Fruit fly (Drosophila melanogaster) whole organism, embryonic: Measurements from ENCODE around the gene CG8372.

Experiments
- CG11093 ChIP-seq: fragments of 200-800 bp; sonication (Bioruptor generic); IDR thresholded peaks from 3 replicates; pipeline ENCODE4 v1.3.6; 2022; ENCODE audit warnings: missing biosample characterization, missing genetic modification characterization
- CG11456 ChIP-seq: fragments of 200-800 bp; sonication (Bioruptor generic); IDR thresholded peaks from 3 replicates; pipeline ENCODE4 v1.3.6; 2022; ENCODE audit warnings: missing biosample characterization, missing genetic modification characterization
- CG12155 ChIP-seq: fragments of 200-800 bp; sonication (Bioruptor generic); optimal IDR thresholded peaks from 3 replicates; lab custom pipeline; 2016; ENCODE audit warnings: missing biosample characterization, missing genetic modification characterization
- CG12299 ChIP-seq: fragments of 200-800 bp; sonication (Bioruptor generic); optimal IDR thresholded peaks from 2 replicates; lab custom pipeline; 2018; ENCODE audit warnings: missing biosample characterization, mild to moderate bottlenecking, missing genetic modification characterization
- CG12769 ChIP-seq: fragments of 200-800 bp; sonication (Bioruptor generic); optimal IDR thresholded peaks from 2 replicates; lab custom pipeline; 2019; ENCODE audit warnings: missing biosample characterization, mild to moderate bottlenecking, missing genetic modification characterization, moderate library complexity
- CG14710 ChIP-seq: fragments of 200-800 bp; sonication (Bioruptor generic); optimal IDR thresholded peaks from 3 replicates; lab custom pipeline; 2019; ENCODE audit warnings: missing biosample characterization, mild to moderate bottlenecking, missing genetic modification characterization, moderate library complexity
- CG15479 ChIP-seq: fragments of 200-800 bp; sonication (Bioruptor generic); optimal IDR thresholded peaks from 3 replicates; lab custom pipeline; 2019; ENCODE audit warnings: missing biosample characterization, mild to moderate bottlenecking, missing genetic modification characterization, moderate library complexity
- CG17328 ChIP-seq: fragments of 200-800 bp; sonication (Bioruptor generic); IDR thresholded peaks from 2 replicates; pipeline ENCODE4 v1.3.6; 2022; ENCODE audit warnings: missing biosample characterization, missing genetic modification characterization
- CG17385 ChIP-seq: fragments of 200-800 bp; sonication (Bioruptor generic); optimal IDR thresholded peaks from 3 replicates; lab custom pipeline; 2018; ENCODE audit warnings: missing biosample characterization, mild to moderate bottlenecking, missing genetic modification characterization
- CG2120 ChIP-seq: fragments of 200-800 bp; sonication (Bioruptor generic); optimal IDR thresholded peaks from 3 replicates; lab custom pipeline; 2016; ENCODE audit warnings: missing biosample characterization, missing genetic modification characterization
- CG2129 ChIP-seq: fragments of 200-800 bp; sonication (Bioruptor generic); IDR thresholded peaks from 2 replicates; pipeline ENCODE4 v1.3.6; 2022; ENCODE audit warnings: missing biosample characterization, missing genetic modification characterization; ENCODE audit not compliant: partially characterized antibody
- CG34376 ChIP-seq: fragments of 200-800 bp; sonication (Bioruptor generic); optimal IDR thresholded peaks from 2 replicates; lab custom pipeline; 2018; ENCODE audit warnings: missing biosample characterization, mild to moderate bottlenecking, missing genetic modification characterization
- CG42726 ChIP-seq: fragments of 200-800 bp; sonication (Bioruptor generic); IDR thresholded peaks from 2 replicates; pipeline ENCODE4 v1.3.6; 2022; ENCODE audit warnings: missing biosample characterization, missing genetic modification characterization; ENCODE audit not compliant: partially characterized antibody
- CG6654 ChIP-seq: fragments of 200-800 bp; sonication (Bioruptor generic); optimal IDR thresholded peaks from 2 replicates; lab custom pipeline; 2017; ENCODE audit warnings: missing biosample characterization, mild to moderate bottlenecking, missing genetic modification characterization
- CG7987 ChIP-seq: fragments of 200-800 bp; sonication (Bioruptor generic); optimal IDR thresholded peaks from 2 replicates; lab custom pipeline; 2018; ENCODE audit warnings: missing biosample characterization, mild to moderate bottlenecking, missing genetic modification characterization, moderate library complexity
- CG8290 ChIP-seq, 3 experiments: fragments of 200-800 bp; sonication (Bioruptor generic); optimal IDR thresholded peaks; 2 replicates each; lab custom pipeline; 2016 to 2019; ENCODE audit warnings: missing biosample characterization in 3 of 3, missing genetic modification characterization in 3 of 3, mild to moderate bottlenecking in 2 of 3, moderate library complexity in 1 of 3
- CG8765 ChIP-seq: fragments of 200-800 bp; sonication (Bioruptor generic); IDR thresholded peaks from 2 replicates; pipeline ENCODE4 v1.3.6; 2022; ENCODE audit warnings: missing biosample characterization, missing genetic modification characterization
- CG9797 ChIP-seq: fragments of 200-800 bp; sonication (Bioruptor generic); optimal IDR thresholded peaks from 3 replicates; lab custom pipeline; 2018; ENCODE audit warnings: missing biosample characterization, mild to moderate bottlenecking, missing genetic modification characterization
- CoRest ChIP-seq: fragments of 200-800 bp; sonication (Bioruptor generic); optimal IDR thresholded peaks from 3 replicates; lab custom pipeline; 2018; ENCODE audit warnings: missing biosample characterization, mild to moderate bottlenecking, missing genetic modification characterization, moderate library complexity
- E2f1 ChIP-seq: fragments of 200-800 bp; sonication (Bioruptor generic); IDR thresholded peaks from 2 replicates; pipeline ENCODE4 v1.3.6; 2022; ENCODE audit warnings: missing biosample characterization, missing genetic modification characterization
- Elba2 ChIP-seq: fragments of 200-800 bp; sonication (Bioruptor generic); optimal IDR thresholded peaks from 3 replicates; lab custom pipeline; 2016; ENCODE audit warnings: missing biosample characterization, missing genetic modification characterization
- Fer1 ChIP-seq: fragments of 200-800 bp; sonication (Bioruptor generic); optimal IDR thresholded peaks from 2 replicates; lab custom pipeline; 2017; ENCODE audit warnings: missing biosample characterization, mild to moderate bottlenecking, missing genetic modification characterization
- Hmx ChIP-seq: fragments of 200-800 bp; sonication (Bioruptor generic); optimal IDR thresholded peaks from 2 replicates; lab custom pipeline; 2016; ENCODE audit warnings: missing biosample characterization, missing genetic modification characterization
- Hr39 ChIP-seq: fragments of >200 bp; optimal IDR thresholded peaks from 2 replicates; lab custom pipeline; 2017
- Hr78 ChIP-seq, 2 experiments: fragments of 200-800 bp in 1 of 2; fragments of >200 bp in 1 of 2; sonication (Bioruptor generic) in 1 of 2; optimal IDR thresholded peaks; 2 replicates each; lab custom pipeline; 2017 to 2019; ENCODE audit warnings: missing biosample characterization in 2 of 2, missing genetic modification characterization in 2 of 2, mild to moderate bottlenecking in 1 of 2, moderate library complexity in 1 of 2
- NK7.1 ChIP-seq: fragments of 200-800 bp; sonication (Bioruptor generic); optimal IDR thresholded peaks from 3 replicates; lab custom pipeline; 2016; ENCODE audit warnings: missing biosample characterization, missing genetic modification characterization
- Nf-YA ChIP-seq: fragments of 200-800 bp; sonication (Bioruptor generic); IDR thresholded peaks from 2 replicates; pipeline ENCODE4 v1.3.6; 2022; ENCODE audit warnings: missing biosample characterization, missing genetic modification characterization
- Oli ChIP-seq: fragments of 200-800 bp; sonication (Bioruptor generic); optimal IDR thresholded peaks from 2 replicates; lab custom pipeline; 2018; ENCODE audit warnings: missing biosample characterization, mild to moderate bottlenecking, missing genetic modification characterization, moderate library complexity
- Sry-β ChIP-seq: fragments of 200-800 bp; sonication (Bioruptor generic); optimal IDR thresholded peaks from 2 replicates; lab custom pipeline; 2018; ENCODE audit warnings: missing biosample characterization, mild to moderate bottlenecking, missing genetic modification characterization, moderate library complexity
- ab ChIP-seq: fragments of 200-800 bp; sonication (Bioruptor generic); optimal IDR thresholded peaks from 2 replicates; lab custom pipeline; 2016; ENCODE audit warnings: missing biosample characterization, missing genetic modification characterization
- chif ChIP-seq, 2 experiments: fragments of 200-800 bp; sonication (Bioruptor generic); optimal IDR thresholded peaks; 3 replicates each; lab custom pipeline; 2016; ENCODE audit warnings: missing biosample characterization in 2 of 2, missing genetic modification characterization in 2 of 2
- chn ChIP-seq: fragments of 200-800 bp; sonication (Bioruptor generic); optimal IDR thresholded peaks from 2 replicates; lab custom pipeline; 2016; ENCODE audit warnings: missing biosample characterization, missing genetic modification characterization
- croc ChIP-seq: fragments of 200-800 bp; sonication (Bioruptor generic); conservative IDR thresholded peaks from 3 replicates; pipeline ENCODE4 v1.3.6; 2022; ENCODE audit warnings: missing biosample characterization, missing genetic modification characterization
- danr ChIP-seq: fragments of 200-800 bp; sonication (Bioruptor generic); IDR thresholded peaks from 2 replicates; pipeline ENCODE4 v1.3.6; 2022; ENCODE audit warnings: missing biosample characterization, missing genetic modification characterization
- dysf ChIP-seq: fragments of 200-800 bp; sonication (Bioruptor generic); IDR thresholded peaks from 3 replicates; pipeline ENCODE4 v1.3.6; 2022; ENCODE audit warnings: missing biosample characterization, missing genetic modification characterization
- eyg ChIP-seq: fragments of 200-800 bp; sonication (Bioruptor generic); optimal IDR thresholded peaks from 3 replicates; lab custom pipeline; 2016; ENCODE audit warnings: missing biosample characterization, missing genetic modification characterization
- fru ChIP-seq: fragments of >200 bp; optimal IDR thresholded peaks from 2 replicates; lab custom pipeline; 2017
- fu2 ChIP-seq: fragments of 200-800 bp; sonication (Bioruptor generic); optimal IDR thresholded peaks from 2 replicates; lab custom pipeline; 2016; ENCODE audit warnings: missing biosample characterization, missing genetic modification characterization
- gfzf ChIP-seq: fragments of 200-800 bp; sonication (Bioruptor generic); optimal IDR thresholded peaks from 2 replicates; lab custom pipeline; 2016; ENCODE audit warnings: missing biosample characterization, mild to moderate bottlenecking, missing genetic modification characterization, moderate library complexity
- hb ChIP-seq: fragments of 200-800 bp; sonication (Bioruptor generic); IDR thresholded peaks from 3 replicates; pipeline ENCODE4 v1.3.6; 2022; ENCODE audit warnings: missing biosample characterization, missing genetic modification characterization; ENCODE audit not compliant: partially characterized antibody
- insv ChIP-seq, 2 experiments: fragments of 200-800 bp; sonication (Bioruptor generic); optimal IDR thresholded peaks; 3 replicates each; lab custom pipeline; 2016 to 2018; ENCODE audit warnings: missing biosample characterization in 2 of 2, missing genetic modification characterization in 2 of 2
- klu ChIP-seq: fragments of 200-800 bp; sonication (Bioruptor generic); IDR thresholded peaks from 2 replicates; pipeline ENCODE4 v1.3.6; 2022; ENCODE audit warnings: missing biosample characterization, missing genetic modification characterization
- nerfin-2 ChIP-seq: fragments of 200-800 bp; sonication (Bioruptor generic); IDR thresholded peaks from 2 replicates; pipeline ENCODE4 v1.3.6; 2022; ENCODE audit warnings: missing biosample characterization, missing genetic modification characterization; ENCODE audit not compliant: partially characterized antibody
- pfk ChIP-seq: fragments of 200-800 bp; sonication (Bioruptor generic); optimal IDR thresholded peaks from 2 replicates; lab custom pipeline; 2018; ENCODE audit warnings: missing biosample characterization, mild to moderate bottlenecking, missing genetic modification characterization, moderate library complexity
- pnt ChIP-seq: fragments of 200-800 bp; sonication (Bioruptor generic); optimal IDR thresholded peaks from 3 replicates; lab custom pipeline; 2016; ENCODE audit warnings: missing biosample characterization, missing genetic modification characterization
- psq ChIP-seq: fragments of 200-800 bp; sonication (Bioruptor generic); optimal IDR thresholded peaks from 2 replicates; lab custom pipeline; 2017; ENCODE audit warnings: missing biosample characterization, missing genetic modification characterization
- ro ChIP-seq: fragments of 200-800 bp; sonication (Bioruptor generic); IDR thresholded peaks from 2 replicates; pipeline ENCODE4 v1.3.6; 2022; ENCODE audit warnings: missing biosample characterization, missing genetic modification characterization
- slou ChIP-seq: fragments of 200-800 bp; sonication (Bioruptor generic); optimal IDR thresholded peaks from 3 replicates; lab custom pipeline; 2016; ENCODE audit warnings: missing biosample characterization, missing genetic modification characterization
- stwl ChIP-seq: fragments of 200-800 bp; sonication (Bioruptor generic); optimal IDR thresholded peaks from 3 replicates; lab custom pipeline; 2018; ENCODE audit warnings: missing biosample characterization, mild to moderate bottlenecking, missing genetic modification characterization, moderate library complexity
- tin ChIP-seq: fragments of 200-800 bp; sonication (Bioruptor generic); optimal IDR thresholded peaks from 3 replicates; lab custom pipeline; 2016; ENCODE audit warnings: missing biosample characterization, missing genetic modification characterization

The CG8372 gene

DNA sequence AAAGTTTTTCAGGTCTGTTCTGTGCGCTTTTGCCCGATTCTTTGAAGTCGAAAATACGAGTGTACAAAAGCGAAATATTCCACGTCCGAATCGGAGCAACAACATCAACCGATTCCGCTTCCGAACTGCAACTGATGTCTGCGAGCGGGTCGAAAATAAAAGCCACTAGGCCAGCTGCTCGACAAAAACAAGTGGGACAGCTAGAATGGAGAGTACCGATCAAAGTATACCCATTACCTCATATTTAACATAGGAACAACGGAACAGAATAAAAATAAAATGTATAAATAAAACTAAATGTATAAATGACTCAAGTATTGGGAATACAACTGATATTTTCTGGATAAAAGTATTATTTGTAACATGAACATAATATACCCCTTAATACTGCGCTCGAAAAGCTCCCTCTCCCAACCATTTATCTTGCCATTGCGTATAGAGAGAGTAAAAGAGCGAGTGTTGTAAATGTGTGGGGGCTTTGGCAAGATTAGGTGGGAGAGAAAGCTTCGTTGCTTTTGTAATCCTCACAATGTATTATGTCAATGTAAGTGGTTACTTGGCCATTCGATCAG lies 7.6 kb downstream of the CG8372 start, which contains the start of gene SLC5A11 (continued):
- TF ChIP-seq eyg (GFP tag; lab: Kevin White, UChicago) = peak; percentile 96
- no peak for TF ChIP-seq nerfin-2
- TF ChIP-seq Fer1 = peak; percentile 99
- peak; percentile 19 for TF ChIP-seq CG9797 (GFP tag; lab: Kevin White, UChicago)
- peak; percentile 93 for TF ChIP-seq CG11093
- peak; percentile 68 for TF ChIP-seq fu2 (GFP tag; lab: Kevin White, UChicago)
- peak; percentile 99 for TF ChIP-seq CG34376 (GFP tag; lab: Kevin White, UChicago)
- TF ChIP-seq hb (GFP tag; lab: Robert Waterston, UW) = no peak
- peak; percentile 96 for TF ChIP-seq CG11456
- TF ChIP-seq croc (GFP tag; lab: Robert Waterston, UW) = peak; percentile 97
- TF ChIP-seq CG8290 (GFP tag; optimal IDR thresholded peaks at IDR 0.05; lab: Kevin White, UChicago) = peak; percentile 93
- TF ChIP-seq CG8290 (tag; optimal IDR thresholded peaks at IDR 0.05; lab: Kevin White, UChicago) = peak in 1 of 2 experiments; percentile 57
- peak; percentile 77 for TF ChIP-seq Nf-YA
- TF ChIP-seq CG2129 = no peak
- peak; percentile 83 for TF ChIP-seq CG12769 (tag; lab: Kevin White, UChicago)
- peak; percentile 94 for TF ChIP-seq klu (GFP tag; lab: Robert Waterston, UW)
- TF ChIP-seq Hr78 (GFP tag; optimal IDR thresholded peaks at IDR 0.05; lab: Kevin White, UChicago) = peak in 1 of 2 experiments; percentile 86
- peak in 1 of 2 experiments; percentile 60 for TF ChIP-seq insv (GFP tag; optimal IDR thresholded peaks at IDR 0.05; lab: Kevin White, UChicago)
- peak; percentile 42 for TF ChIP-seq ab (GFP tag; lab: Kevin White, UChicago)
- peak; percentile 85; the same call in 1 of the 2 replicates for TF ChIP-seq CG8765
- peak; percentile 85 for TF ChIP-seq CG12299 (tag; lab: Kevin White, UChicago)
- TF ChIP-seq CG14710 (tag; lab: Kevin White, UChicago) = peak; percentile 88
- TF ChIP-seq NK7.1 = peak; percentile 97
- peak; percentile 97 for TF ChIP-seq E2f1
- TF ChIP-seq psq (GFP tag; lab: Kevin White, UChicago) = peak; percentile 96
- peak; percentile 74 for TF ChIP-seq CG6654 (GFP tag; lab: Kevin White, UChicago)
- TF ChIP-seq gfzf (GFP tag; lab: Kevin White, UChicago) = peak; percentile 31
- no peak for TF ChIP-seq stwl (tag; lab: Kevin White, UChicago)
- TF ChIP-seq Hmx (GFP tag; lab: Kevin White, UChicago) = peak; percentile 98
- TF ChIP-seq slou = peak; percentile 100
- no peak for TF ChIP-seq fru
- TF ChIP-seq dysf = peak; percentile 99
- peak; percentile 92 for TF ChIP-seq ro (GFP tag; lab: Robert Waterston, UW)
- peak; percentile 98 for TF ChIP-seq CG12155 (GFP tag; lab: Kevin White, UChicago)
- TF ChIP-seq tin = peak; percentile 99
- TF ChIP-seq chif (GFP tag; optimal IDR thresholded peaks at IDR 0.05; lab: Kevin White, UChicago) = peak; percentile 60 to 66
- peak; percentile 79 for TF ChIP-seq chn (GFP tag; lab: Kevin White, UChicago)
- no peak for TF ChIP-seq pfk (GFP tag; lab: Kevin White, UChicago)
- peak; percentile 99 for TF ChIP-seq danr (GFP tag; lab: Robert Waterston, UW)
- TF ChIP-seq CG15479 (GFP tag; lab: Kevin White, UChicago) = peak; percentile 59
- TF ChIP-seq CG17328 (GFP tag; lab: Robert Waterston, UW) = peak; percentile 95
- peak; percentile 94 for TF ChIP-seq Oli (tag; lab: Kevin White, UChicago)
- TF ChIP-seq Sry-β (GFP tag; lab: Kevin White, UChicago) = peak; percentile 44
- peak; percentile 93 for TF ChIP-seq CG17385 (GFP tag; lab: Kevin White, UChicago)
- peak; percentile 94 for TF ChIP-seq CoRest (tag; lab: Kevin White, UChicago)
- peak; percentile 61 for TF ChIP-seq Elba2
- TF ChIP-seq pnt (GFP tag; lab: Kevin White, UChicago) = peak; percentile 78
- peak; percentile 95 for TF ChIP-seq CG2120 (GFP tag; lab: Kevin White, UChicago)
- no peak for TF ChIP-seq Hr39
- TF ChIP-seq CG42726 (GFP tag; lab: Robert Waterston, UW) = 0 out of 2 replicates have a peak, but pooled peaks have one; percentile 55
- TF ChIP-seq CG7987 = peak; percentile 89
